Fruit fly (Drosophila melanogaster) whole organism, prepupa: ENCODE results near the gene mRpS24.

ENCODE experiments used
- CG10631 ChIP-seq: fragments of 200-800 bp; sonication (Bioruptor generic); optimal IDR thresholded peaks from 2 replicates; lab custom pipeline; 2016; ENCODE audit warnings: missing biosample characterization, missing genetic modification characterization
- CG11294 ChIP-seq: fragments of 200-800 bp; sonication (Bioruptor generic); IDR thresholded peaks from 2 replicates; pipeline ENCODE4 v1.3.6; 2022; ENCODE audit warnings: missing biosample characterization, missing genetic modification characterization
- CG11762 ChIP-seq: fragments of 200-800 bp; sonication (Bioruptor generic); optimal IDR thresholded peaks from 3 replicates; lab custom pipeline; 2016; ENCODE audit warnings: missing biosample characterization, missing genetic modification characterization; ENCODE audit not compliant: insufficient read depth
- CG11902 ChIP-seq: fragments of 200-800 bp; sonication (Bioruptor generic); optimal IDR thresholded peaks from 3 replicates; lab custom pipeline; 2016; ENCODE audit warnings: missing biosample characterization, missing genetic modification characterization
- CG15336 ChIP-seq: fragments of 200-800 bp; sonication (Bioruptor generic); IDR thresholded peaks from 2 replicates; pipeline ENCODE4 v1.3.6; 2022; ENCODE audit warnings: missing biosample characterization, missing genetic modification characterization
- CG1621 ChIP-seq: fragments of 200-800 bp; sonication (Bioruptor generic); optimal IDR thresholded peaks from 3 replicates; lab custom pipeline; 2018; ENCODE audit warnings: missing biosample characterization, mild to moderate bottlenecking, missing genetic modification characterization
- CG16779 ChIP-seq: fragments of 200-800 bp; sonication (Bioruptor generic); optimal IDR thresholded peaks from 3 replicates; lab custom pipeline; 2017; ENCODE audit warnings: missing biosample characterization, mild to moderate bottlenecking, missing genetic modification characterization
- CG3032 ChIP-seq: fragments of 200-800 bp; optimal IDR thresholded peaks from 2 replicates; lab custom pipeline; 2019; ENCODE audit warnings: missing biosample characterization, mild to moderate bottlenecking, missing genetic modification characterization, moderate library complexity
- CG31627 ChIP-seq: fragments of 200-800 bp; sonication (Bioruptor generic); optimal IDR thresholded peaks from 3 replicates; lab custom pipeline; 2016; ENCODE audit warnings: missing biosample characterization, missing genetic modification characterization
- CG34406 ChIP-seq: fragments of 200-800 bp; sonication (Bioruptor generic); optimal IDR thresholded peaks from 3 replicates; lab custom pipeline; 2016; ENCODE audit warnings: missing biosample characterization, missing genetic modification characterization
- CG3919 ChIP-seq: fragments of 200-800 bp; sonication (Bioruptor generic); optimal IDR thresholded peaks from 3 replicates; lab custom pipeline; 2016; ENCODE audit warnings: missing biosample characterization, missing genetic modification characterization
- CG4318 ChIP-seq: fragments of 200-800 bp; sonication (Bioruptor generic); optimal IDR thresholded peaks from 3 replicates; lab custom pipeline; 2017; ENCODE audit warnings: missing biosample characterization, mild to moderate bottlenecking, missing genetic modification characterization
- CG6163 ChIP-seq: fragments of 200-800 bp; sonication (Bioruptor generic); IDR thresholded peaks from 3 replicates; pipeline ENCODE4 v1.3.6; 2022; ENCODE audit warnings: missing biosample characterization, missing genetic modification characterization
- CG6276 ChIP-seq: fragments of 200-800 bp; sonication (Bioruptor generic); optimal IDR thresholded peaks from 2 replicates; lab custom pipeline; 2017; ENCODE audit warnings: missing biosample characterization, mild to moderate bottlenecking, missing genetic modification characterization
- CG6792 ChIP-seq: fragments of 200-800 bp; sonication (Bioruptor generic); optimal IDR thresholded peaks from 3 replicates; lab custom pipeline; 2016; ENCODE audit warnings: missing biosample characterization, missing genetic modification characterization
- CG6854 ChIP-seq: fragments of 200-800 bp; sonication (Bioruptor generic); optimal IDR thresholded peaks from 2 replicates; lab custom pipeline; 2017; ENCODE audit warnings: missing biosample characterization, mild to moderate bottlenecking, missing genetic modification characterization
- CG7368 ChIP-seq: fragments of 200-800 bp; sonication (Bioruptor generic); optimal IDR thresholded peaks from 3 replicates; lab custom pipeline; 2016; ENCODE audit warnings: missing biosample characterization, missing genetic modification characterization
- CG8319 ChIP-seq: fragments of 200-800 bp; sonication (Bioruptor generic); optimal IDR thresholded peaks from 3 replicates; lab custom pipeline; 2016; ENCODE audit warnings: missing biosample characterization, missing genetic modification characterization
- CG9139 ChIP-seq: fragments of 200-800 bp; sonication (Bioruptor generic); optimal IDR thresholded peaks from 3 replicates; lab custom pipeline; 2017; ENCODE audit warnings: missing biosample characterization, mild to moderate bottlenecking, missing genetic modification characterization
- Eip75B ChIP-seq: fragments of 200-800 bp; sonication (Bioruptor generic); optimal IDR thresholded peaks from 3 replicates; lab custom pipeline; 2016; ENCODE audit warnings: missing biosample characterization, missing genetic modification characterization
- Eip78C ChIP-seq: fragments of 200-800 bp; sonication (Bioruptor generic); peaks from one replicate; lab custom pipeline; 2016; ENCODE audit warnings: missing biosample characterization, missing genetic modification characterization
- Eip93F ChIP-seq: fragments of 200-800 bp; sonication (Bioruptor generic); optimal IDR thresholded peaks from 2 replicates; lab custom pipeline; 2016; ENCODE audit warnings: missing biosample characterization, mild to moderate bottlenecking, missing genetic modification characterization
- Ets96B ChIP-seq: fragments of 200-800 bp; optimal IDR thresholded peaks from 2 replicates; lab custom pipeline; 2019; ENCODE audit warnings: missing biosample characterization, mild to moderate bottlenecking, missing genetic modification characterization, moderate library complexity
- Hr4 ChIP-seq: fragments of 200-800 bp; sonication (Bioruptor generic); optimal IDR thresholded peaks from 3 replicates; lab custom pipeline; 2016; ENCODE audit warnings: missing biosample characterization, missing genetic modification characterization
- Lpt ChIP-seq: fragments of 200-800 bp; sonication (Bioruptor generic); optimal IDR thresholded peaks from 3 replicates; lab custom pipeline; 2016; ENCODE audit warnings: missing biosample characterization, missing genetic modification characterization
- OdsH ChIP-seq: fragments of 200-800 bp; sonication (Bioruptor generic); optimal IDR thresholded peaks from 3 replicates; lab custom pipeline; 2016; ENCODE audit warnings: missing biosample characterization, missing genetic modification characterization
- Smox ChIP-seq: fragments of 200-800 bp; sonication (Bioruptor generic); optimal IDR thresholded peaks from 3 replicates; lab custom pipeline; 2016; ENCODE audit warnings: missing biosample characterization, missing genetic modification characterization
- Sox102F ChIP-seq: fragments of 200-800 bp; sonication (Bioruptor generic); optimal IDR thresholded peaks from 2 replicates; lab custom pipeline; 2016; ENCODE audit warnings: missing biosample characterization, mild to moderate bottlenecking, missing genetic modification characterization
- Sox14 ChIP-seq: fragments of 200-800 bp; sonication (Bioruptor generic); optimal IDR thresholded peaks from 3 replicates; lab custom pipeline; 2016; ENCODE audit warnings: missing biosample characterization, missing genetic modification characterization
- Sox15 ChIP-seq: fragments of 200-800 bp; sonication (Bioruptor generic); optimal IDR thresholded peaks from 3 replicates; lab custom pipeline; 2016; ENCODE audit warnings: missing biosample characterization, missing genetic modification characterization
- achi ChIP-seq: fragments of 200-800 bp; sonication (Bioruptor generic); optimal IDR thresholded peaks from 3 replicates; lab custom pipeline; 2016; ENCODE audit warnings: missing biosample characterization, missing genetic modification characterization
- acj6 ChIP-seq: fragments of 200-800 bp; sonication (Bioruptor generic); optimal IDR thresholded peaks from 3 replicates; lab custom pipeline; 2016; ENCODE audit warnings: missing biosample characterization, missing genetic modification characterization
- cyc ChIP-seq: fragments of 200-800 bp; sonication (Bioruptor generic); optimal IDR thresholded peaks from 3 replicates; lab custom pipeline; 2016; ENCODE audit warnings: missing biosample characterization, missing genetic modification characterization
- dac ChIP-seq: fragments of 200-800 bp; sonication (Bioruptor generic); optimal IDR thresholded peaks from 2 replicates; lab custom pipeline; 2017; ENCODE audit warnings: missing biosample characterization, mild to moderate bottlenecking, missing genetic modification characterization
- dsx ChIP-seq: fragments of 200-800 bp; optimal IDR thresholded peaks from 3 replicates; lab custom pipeline; 2019; ENCODE audit warnings: missing biosample characterization, mild to moderate bottlenecking, missing genetic modification characterization, moderate library complexity; ENCODE audit not compliant: poor library complexity, severe bottlenecking
- esn ChIP-seq: fragments of 200-800 bp; sonication (Bioruptor generic); optimal IDR thresholded peaks from 2 replicates; lab custom pipeline; 2016; ENCODE audit warnings: missing biosample characterization, mild to moderate bottlenecking, missing genetic modification characterization, moderate library complexity
- fd59A ChIP-seq: fragments of 200-800 bp; sonication (Bioruptor generic); optimal IDR thresholded peaks from 2 replicates; lab custom pipeline; 2017; ENCODE audit warnings: missing biosample characterization, mild to moderate bottlenecking, missing genetic modification characterization, missing genetic modification reagents
- fd85E ChIP-seq: fragments of 200-800 bp; sonication (Bioruptor generic); optimal IDR thresholded peaks from 3 replicates; lab custom pipeline; 2016; ENCODE audit warnings: missing biosample characterization, missing genetic modification characterization
- lz ChIP-seq: fragments of 200-800 bp; sonication (Bioruptor generic); optimal IDR thresholded peaks from 3 replicates; lab custom pipeline; 2016; ENCODE audit warnings: missing biosample characterization, missing genetic modification characterization
- pdm3 ChIP-seq: fragments of 200-800 bp; sonication (Bioruptor generic); optimal IDR thresholded peaks from 3 replicates; lab custom pipeline; 2016; ENCODE audit warnings: missing biosample characterization, missing genetic modification characterization
- salr ChIP-seq, 2 experiments: fragments of 200-800 bp; sonication (Bioruptor generic); optimal IDR thresholded peaks; 3 replicates each; lab custom pipeline; 2016 to 2018; ENCODE audit warnings: missing biosample characterization in 2 of 2, missing genetic modification characterization in 2 of 2, mild to moderate bottlenecking in 1 of 2
- spab ChIP-seq: fragments of 200-800 bp; sonication (Bioruptor generic); optimal IDR thresholded peaks from 2 replicates; lab custom pipeline; 2017; ENCODE audit warnings: missing biosample characterization, mild to moderate bottlenecking, missing genetic modification characterization, missing genetic modification reagents
- ss ChIP-seq, 2 experiments: fragments of 200-800 bp; sonication (Bioruptor generic); optimal IDR thresholded peaks; 2 replicates in 1 of 2; 3 replicates in 1 of 2; lab custom pipeline; 2017 to 2018; ENCODE audit warnings: mild to moderate bottlenecking in 2 of 2, missing biosample characterization in 2 of 2, missing genetic modification characterization in 2 of 2, moderate library complexity in 1 of 2
- topi ChIP-seq: fragments of 200-800 bp; sonication (Bioruptor generic); optimal IDR thresholded peaks from 3 replicates; lab custom pipeline; 2016; ENCODE audit warnings: missing biosample characterization, missing genetic modification characterization
- vri ChIP-seq: fragments of 200-800 bp; sonication (Bioruptor generic); optimal IDR thresholded peaks from 3 replicates; lab custom pipeline; 2016; ENCODE audit warnings: missing biosample characterization, mild to moderate bottlenecking, missing genetic modification characterization

The mRpS24 gene

DNA sequence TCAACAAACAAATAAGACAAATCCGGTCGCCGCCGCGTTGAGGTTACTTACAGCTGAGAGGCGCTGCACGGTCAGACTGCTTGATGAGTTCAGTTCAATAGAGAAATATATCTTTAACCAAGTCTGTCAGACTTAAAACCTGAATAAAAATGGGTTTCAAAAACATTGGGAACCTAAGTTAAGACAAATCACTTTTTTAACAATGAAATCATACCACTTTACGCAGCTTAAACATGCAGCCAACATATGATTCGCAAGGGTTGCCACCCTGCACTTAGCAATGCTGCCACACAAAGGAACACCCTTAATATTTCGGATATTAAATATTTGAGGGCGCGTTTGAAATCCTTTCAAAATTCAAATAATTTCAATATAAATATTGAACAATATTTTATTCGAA, 25.3 kb upstream of the mRpS24 start, which contains the start of gene CG5515 (continued):
- TF ChIP-seq ss (GFP tag; optimal IDR thresholded peaks at IDR 0.05; lab: Kevin White, UChicago) = no peak
- TF ChIP-seq CG3032 (tag; lab: Kevin White, UChicago) = peak; percentile 48
- TF ChIP-seq CG6854 = no peak
- peak; percentile 75 for TF ChIP-seq topi (GFP tag; lab: Kevin White, UChicago)
- TF ChIP-seq CG3919 (GFP tag; lab: Kevin White, UChicago) = no peak
- TF ChIP-seq CG6792 (GFP tag; lab: Kevin White, UChicago) = peak; percentile 45
- TF ChIP-seq Smox (GFP tag; lab: Kevin White, UChicago) = no peak
- TF ChIP-seq CG4318 = peak; percentile 52
- peak; percentile 45 for TF ChIP-seq CG11902 (GFP tag; lab: Kevin White, UChicago)
- peak; percentile 78 for TF ChIP-seq Hr4 (GFP tag; lab: Kevin White, UChicago)
- no peak for TF ChIP-seq Lpt
- peak; percentile 62 for TF ChIP-seq CG10631
- TF ChIP-seq vri (GFP tag; lab: Kevin White, UChicago) = no peak
- no peak for TF ChIP-seq salr (GFP tag; optimal IDR thresholded peaks at IDR 0.05; lab: Kevin White, UChicago)
- TF ChIP-seq acj6 (GFP tag; lab: Kevin White, UChicago) = peak; percentile 63
- TF ChIP-seq CG15336 (GFP tag; lab: Robert Waterston, UW) = no peak
- no peak for TF ChIP-seq Eip75B (GFP tag; lab: Kevin White, UChicago)
- peak; percentile 77 for TF ChIP-seq lz (GFP tag; lab: Kevin White, UChicago)
- no peak for TF ChIP-seq fd85E (GFP tag; lab: Kevin White, UChicago)
- TF ChIP-seq CG11294 (GFP tag; lab: Robert Waterston, UW) = peak; percentile 14; the same call in 1 of the 2 replicates
- no peak for TF ChIP-seq CG1621 (tag; lab: Kevin White, UChicago)
- TF ChIP-seq Sox102F (GFP tag; lab: Kevin White, UChicago) = no peak

DNA sequence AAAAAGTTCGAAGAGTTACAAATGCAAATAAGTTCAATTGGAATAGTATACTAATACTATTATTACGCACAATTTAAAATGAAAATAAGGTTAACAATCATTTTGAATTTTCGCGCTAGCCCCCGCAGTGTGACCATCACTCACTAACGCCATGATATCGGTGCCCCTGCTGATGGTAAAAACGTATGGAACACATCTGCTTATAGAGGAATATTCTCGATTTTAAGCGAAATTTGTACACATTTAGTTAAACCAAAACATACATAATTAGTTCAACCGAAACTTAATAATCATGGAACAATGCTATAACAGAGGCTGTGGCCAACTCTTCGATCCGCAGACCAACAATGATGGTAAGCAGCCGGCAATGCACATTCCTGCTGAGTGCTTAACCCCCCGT, 22.8 kb upstream of the mRpS24 start, which contains the start of gene mora:
mora (plus strand) TSS at position 172 of the 400 bp plus-strand sequence.
- TF ChIP-seq Ets96B (no peak), CG11762 (GFP tag; lab: Kevin White, UChicago) (no peak), Eip78C (GFP tag; lab: Kevin White, UChicago) (peak; percentile 34)

DNA sequence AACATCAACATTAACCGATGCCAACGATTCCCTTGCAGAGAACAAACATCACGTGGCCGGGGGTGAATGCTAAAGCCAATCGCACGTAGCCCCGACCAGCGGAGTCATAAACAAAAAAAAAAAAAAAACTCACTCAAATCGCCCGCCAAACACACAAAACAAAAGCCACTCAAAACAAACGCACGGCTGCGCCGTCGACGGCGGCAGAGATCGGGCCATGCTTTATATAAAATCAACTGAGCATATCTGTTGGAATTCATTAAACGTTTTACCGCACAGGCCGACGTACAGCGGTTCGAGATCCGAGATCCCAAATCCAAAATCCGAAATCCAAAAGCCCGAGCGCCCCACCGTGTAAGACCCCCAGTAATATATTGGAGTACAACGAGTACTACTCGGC, 9.0 kb upstream of the mRpS24 start, which contains the start of gene CG13606:
CG13606 (plus strand) TSS at position 250 of the 400 bp plus-strand sequence.
- TF ChIP-seq Eip93F = no peak
- TF ChIP-seq pdm3 (GFP tag; lab: Kevin White, UChicago) = no peak
- TF ChIP-seq dsx (GFP tag; lab: Kevin White, UChicago) = no peak
- TF ChIP-seq CG10631 = no peak
- no peak for TF ChIP-seq fd59A
- no peak for TF ChIP-seq CG7368 (GFP tag; lab: Kevin White, UChicago)
- TF ChIP-seq OdsH = no peak
- TF ChIP-seq spab = no peak
- TF ChIP-seq Ets96B = no peak
- no peak for TF ChIP-seq CG8319 (GFP tag; lab: Kevin White, UChicago)
- no peak for TF ChIP-seq CG6163 (GFP tag; lab: Robert Waterston, UW)
- no peak for TF ChIP-seq Sox15 (GFP tag; lab: Kevin White, UChicago)
- no peak for TF ChIP-seq CG15336 (GFP tag; lab: Robert Waterston, UW)
- no peak for TF ChIP-seq CG6854

DNA sequence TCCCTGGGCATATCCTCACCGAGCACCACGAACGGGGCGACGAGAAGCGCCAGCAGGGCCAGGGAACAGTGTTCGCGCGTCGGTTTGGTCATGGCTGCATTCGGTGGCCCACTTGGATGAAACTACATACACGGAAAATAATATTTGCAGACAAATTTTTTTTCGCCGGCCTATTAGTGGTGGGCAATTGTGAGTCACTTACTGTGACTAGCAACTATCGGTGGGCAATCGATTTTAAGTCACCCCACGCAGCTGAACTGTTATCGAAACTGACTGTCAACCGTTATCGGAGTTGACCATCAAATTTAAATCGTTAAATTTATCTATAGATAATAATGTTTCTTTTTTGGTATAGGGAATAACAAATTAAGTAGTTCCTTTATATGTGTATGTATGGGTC, 6.0 kb upstream of the mRpS24 start, which contains the start of gene CG5510:
CG5510 (minus strand) TSS at position 201 of the 400 bp plus-strand sequence.
- TF ChIP-seq CG9139 (GFP tag; lab: Kevin White, UChicago) (no peak), CG15336 (GFP tag; lab: Robert Waterston, UW) (0 out of 2 replicates have a peak, but pooled peaks have one; percentile 23), achi (GFP tag; lab: Kevin White, UChicago) (peak; percentile 39), Eip75B (GFP tag; lab: Kevin White, UChicago) (peak; percentile 33), OdsH (no peak), esn (GFP tag; lab: Kevin White, UChicago) (peak; percentile 64), CG3919 (GFP tag; lab: Kevin White, UChicago) (no peak), CG16779 (tag; lab: Kevin White, UChicago) (no peak), CG11294 (GFP tag; lab: Robert Waterston, UW) (0 out of 2 replicates have a peak, but pooled peaks have one; percentile 23), Eip78C (GFP tag; lab: Kevin White, UChicago) (peak; percentile 67), fd85E (GFP tag; lab: Kevin White, UChicago) (no peak), CG6276 (no peak), cyc (peak; percentile 45), CG3032 (tag; lab: Kevin White, UChicago) (peak; percentile 44), CG31627 (GFP tag; lab: Kevin White, UChicago) (peak; percentile 48), CG1621 (tag; lab: Kevin White, UChicago) (no peak), topi (GFP tag; lab: Kevin White, UChicago) (peak; percentile 28), lz (GFP tag; lab: Kevin White, UChicago) (peak; percentile 47), Sox14 (GFP tag; lab: Kevin White, UChicago) (peak; percentile 33), dac (GFP tag; lab: Kevin White, UChicago) (no peak), Eip93F (no peak), CG34406 (GFP tag; lab: Kevin White, UChicago) (no peak)
